Fruit fly (Drosophila melanogaster) whole organism, pupa: ENCODE data around the gene EndoGI.

Source experiments
- CG10348 ChIP-seq: fragments of 200-800 bp; sonication (Bioruptor generic); IDR thresholded peaks from 2 replicates; pipeline ENCODE4 v1.3.6; 2022; ENCODE audit warnings: missing biosample characterization, missing genetic modification characterization
- CG12605 ChIP-seq: fragments of 200-800 bp; sonication (Bioruptor generic); IDR thresholded peaks from 2 replicates; pipeline ENCODE4 v1.3.6; 2022; ENCODE audit warnings: missing biosample characterization, missing genetic modification characterization
- CG13204 ChIP-seq: fragments of 200-800 bp; sonication (Bioruptor generic); optimal IDR thresholded peaks from 2 replicates; lab custom pipeline; 2018; ENCODE audit warnings: missing biosample characterization, mild to moderate bottlenecking, missing genetic modification characterization, moderate library complexity
- CG14655 ChIP-seq: fragments of 200-800 bp; sonication (Bioruptor generic); optimal IDR thresholded peaks from 3 replicates; lab custom pipeline; 2017; ENCODE audit warnings: mild to moderate bottlenecking, missing biosample characterization, missing genetic modification reagents, missing genetic modification characterization
- CG15710 ChIP-seq: fragments of 200-800 bp; sonication (Bioruptor generic); optimal IDR thresholded peaks from 2 replicates; lab custom pipeline; 2018; ENCODE audit warnings: missing biosample characterization, mild to moderate bottlenecking, missing genetic modification characterization, moderate library complexity
- CG17806 ChIP-seq: fragments of 200-800 bp; sonication (Bioruptor generic); optimal IDR thresholded peaks from 2 replicates; lab custom pipeline; 2018; ENCODE audit warnings: missing biosample characterization, mild to moderate bottlenecking, missing genetic modification characterization, moderate library complexity
- CG32121 ChIP-seq: fragments of 200-800 bp; sonication (Bioruptor generic); IDR thresholded peaks from 2 replicates; pipeline ENCODE4 v1.3.6; 2022; ENCODE audit warnings: missing biosample characterization, missing genetic modification characterization
- CG34367 ChIP-seq: fragments of 200-800 bp; sonication (Bioruptor generic); optimal IDR thresholded peaks from 2 replicates; lab custom pipeline; 2018; ENCODE audit warnings: missing biosample characterization, mild to moderate bottlenecking, missing genetic modification characterization
- CG4496 ChIP-seq: fragments of 200-800 bp; sonication (Bioruptor generic); IDR thresholded peaks from 3 replicates; pipeline ENCODE4 v1.3.6; 2022; ENCODE audit warnings: missing biosample characterization, missing genetic modification characterization
- CG8159 ChIP-seq: fragments of 200-800 bp; sonication (Bioruptor generic); optimal IDR thresholded peaks from 3 replicates; lab custom pipeline; 2018; ENCODE audit warnings: missing biosample characterization, mild to moderate bottlenecking, missing genetic modification characterization, moderate library complexity
- CG8301 ChIP-seq: fragments of 200-800 bp; sonication (Bioruptor generic); optimal IDR thresholded peaks from 2 replicates; lab custom pipeline; 2018; ENCODE audit warnings: missing biosample characterization, mild to moderate bottlenecking, missing genetic modification characterization
- CG9948 ChIP-seq: fragments of 200-800 bp; sonication (Bioruptor generic); optimal IDR thresholded peaks from 2 replicates; lab custom pipeline; 2018; ENCODE audit warnings: missing biosample characterization, mild to moderate bottlenecking, missing genetic modification characterization, moderate library complexity
- D1 ChIP-seq: fragments of 200-800 bp; sonication (Bioruptor generic); optimal IDR thresholded peaks from 2 replicates; lab custom pipeline; 2018; ENCODE audit warnings: missing biosample characterization, mild to moderate bottlenecking, missing genetic modification characterization, moderate library complexity
- EcR ChIP-seq: fragments of 200-800 bp; sonication (Bioruptor generic); optimal IDR thresholded peaks from 3 replicates; lab custom pipeline; 2019; ENCODE audit warnings: missing biosample characterization, missing genetic modification characterization, mild to moderate bottlenecking, moderate library complexity, missing genetic modification reagents
- Ets98B ChIP-seq: fragments of 200-800 bp; sonication (Bioruptor generic); IDR thresholded peaks from 2 replicates; pipeline ENCODE4 v1.3.6; 2022; ENCODE audit warnings: missing biosample characterization, missing genetic modification characterization
- Pif1A ChIP-seq: fragments of 200-800 bp; sonication (Bioruptor generic); optimal IDR thresholded peaks from 3 replicates; lab custom pipeline; 2016; ENCODE audit warnings: missing biosample characterization, missing genetic modification characterization
- Pif1B ChIP-seq: fragments of 200-800 bp; sonication (Bioruptor generic); optimal IDR thresholded peaks from 3 replicates; lab custom pipeline; 2016; ENCODE audit warnings: missing biosample characterization, missing genetic modification characterization
- Snoo ChIP-seq: fragments of 200-800 bp; sonication (Bioruptor generic); optimal IDR thresholded peaks from 3 replicates; lab custom pipeline; 2017; ENCODE audit warnings: missing biosample characterization, mild to moderate bottlenecking, missing genetic modification characterization, inconsistent platforms
- fd96Ca ChIP-seq: fragments of 200-800 bp; sonication (Bioruptor generic); IDR thresholded peaks from 3 replicates; pipeline ENCODE4 v1.3.6; 2022; ENCODE audit warnings: missing biosample characterization, missing genetic modification characterization
- gl ChIP-seq: fragments of 200-800 bp; sonication (Bioruptor generic); optimal IDR thresholded peaks from 2 replicates; lab custom pipeline; 2018; ENCODE audit warnings: missing biosample characterization, mild to moderate bottlenecking, missing genetic modification characterization
- rn ChIP-seq: fragments of 200-800 bp; sonication (Bioruptor generic); IDR thresholded peaks from 2 replicates; pipeline ENCODE4 v1.3.6; 2022; ENCODE audit warnings: missing biosample characterization, missing genetic modification characterization

The EndoGI gene

DNA sequence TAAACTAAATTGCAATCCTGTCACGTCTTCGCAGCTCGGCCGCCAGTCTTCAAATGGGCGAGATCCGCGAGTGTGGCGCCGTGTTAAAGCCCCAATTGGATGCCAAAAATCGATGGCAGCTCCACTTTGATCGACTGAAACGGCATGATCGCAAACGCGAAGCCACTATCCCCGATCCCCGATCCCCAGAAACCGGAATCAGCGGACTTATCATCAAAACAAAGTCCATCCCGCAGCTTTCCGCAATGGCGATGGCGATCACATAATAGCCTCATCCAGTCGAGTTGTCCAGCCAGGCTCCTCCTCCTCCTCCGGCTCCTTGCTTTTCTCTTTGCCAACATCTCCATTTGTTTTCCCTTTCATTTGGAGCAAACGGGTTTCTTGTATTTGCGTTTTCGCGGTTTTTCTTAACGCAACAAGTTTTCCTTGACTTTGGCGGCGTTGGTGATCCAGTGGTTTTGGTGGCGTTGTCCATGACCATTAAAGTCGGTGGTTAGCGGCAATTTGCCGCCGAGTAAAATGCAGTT lies 35.5 kb downstream of the EndoGI start, which contains the start of gene CG13258:
Gene CG13258 (minus strand): TSS at position 51 of the 527 bp plus-strand sequence.
- TF ChIP-seq CG34367 (tag; lab: Kevin White, UChicago) (no peak), Ets98B (GFP tag; lab: Robert Waterston, UW) (peak; percentile 16; the same call in 1 of the 2 replicates)

- TF ChIP-seq CG17806, result no peak
- TF ChIP-seq Snoo (tag; lab: Kevin White, UChicago), result no peak
- TF ChIP-seq CG13204 (GFP tag; lab: Kevin White, UChicago), result no peak
- no peak for TF ChIP-seq CG12605 (GFP tag; lab: Robert Waterston, UW)
- TF ChIP-seq CG8159 (tag; lab: Kevin White, UChicago), result no peak
- no peak for TF ChIP-seq D1 (tag; lab: Kevin White, UChicago)
- TF ChIP-seq EcR (GFP tag; lab: Kevin White, UChicago), result no peak
- no peak for TF ChIP-seq Ets98B (GFP tag; lab: Robert Waterston, UW)
- TF ChIP-seq Pif1B (GFP tag; lab: Kevin White, UChicago), result no peak
- TF ChIP-seq CG14655 (GFP tag; lab: Kevin White, UChicago), result no peak
- no peak for TF ChIP-seq rn (GFP tag; lab: Robert Waterston, UW)
- TF ChIP-seq CG34367 (tag; lab: Kevin White, UChicago), result no peak
- no peak for TF ChIP-seq CG10348 (GFP tag; lab: Robert Waterston, UW)
Observed at dm6 chr2L:16293703-16294233, 36.3 kb downstream of the EndoGI start, which contains the start of gene Cyp303a1. Gene Cyp303a1 (plus strand): TSS chr2L:16294183.

dm6 chr2L:16299466-16300311 lies 42.2 kb downstream of the EndoGI start, which contains the start of the genes heix and CG17328:
Gene heix (minus strand): TSS chr2L:16299858.
Gene CG17328 (plus strand): TSS chr2L:16299943.
- no peak for TF ChIP-seq CG14655 (GFP tag; lab: Kevin White, UChicago)
- TF ChIP-seq CG9948, result peak; percentile 59
- no peak for TF ChIP-seq CG12605 (GFP tag; lab: Robert Waterston, UW)
- peak; percentile 64 for TF ChIP-seq Snoo (tag; lab: Kevin White, UChicago)
- no peak for TF ChIP-seq D1 (tag; lab: Kevin White, UChicago)
- 0 out of 2 replicates have a peak, but pooled peaks have one; percentile 16 for TF ChIP-seq CG10348 (GFP tag; lab: Robert Waterston, UW)
- peak; percentile 56 for TF ChIP-seq CG34367 (tag; lab: Kevin White, UChicago)
- TF ChIP-seq CG8301, result peak; percentile 59
- no peak for TF ChIP-seq gl
- TF ChIP-seq CG17806, result peak; percentile 62
- no peak for TF ChIP-seq EcR (GFP tag; lab: Kevin White, UChicago)
- TF ChIP-seq Ets98B (GFP tag; lab: Robert Waterston, UW), result peak; percentile 27; the same call in 1 of the 2 replicates
- TF ChIP-seq CG15710, result peak; percentile 74
- TF ChIP-seq Pif1B (GFP tag; lab: Kevin White, UChicago), result no peak
- TF ChIP-seq CG4496 (GFP tag; lab: Robert Waterston, UW), result peak; percentile 69
- TF ChIP-seq rn (GFP tag; lab: Robert Waterston, UW), result 0 out of 2 replicates have a peak, but pooled peaks have one; percentile 40
- no peak for TF ChIP-seq fd96Ca (GFP tag; lab: Robert Waterston, UW)
- peak; percentile 14; the same call in 1 of the 2 replicates for TF ChIP-seq CG32121 (GFP tag; lab: Robert Waterston, UW)
- peak; percentile 73 for TF ChIP-seq CG8159 (tag; lab: Kevin White, UChicago)
- TF ChIP-seq, all 21 proteins: peak for 12

- TF ChIP-seq Ets98B (GFP tag; lab: Robert Waterston, UW) (no peak), CG13204 (GFP tag; lab: Kevin White, UChicago) (no peak), CG9948 (no peak), CG17806 (no peak), rn (GFP tag; lab: Robert Waterston, UW) (no peak), Pif1B (GFP tag; lab: Kevin White, UChicago) (no peak), gl (no peak), D1 (tag; lab: Kevin White, UChicago) (peak; percentile 58), CG32121 (GFP tag; lab: Robert Waterston, UW) (no peak), Pif1A (no peak), CG4496 (GFP tag; lab: Robert Waterston, UW) (no peak), Snoo (tag; lab: Kevin White, UChicago) (no peak), CG15710 (peak; percentile 34), CG10348 (GFP tag; lab: Robert Waterston, UW) (no peak), fd96Ca (GFP tag; lab: Robert Waterston, UW) (no peak)
- TF ChIP-seq, all 21 proteins: peak for 2
Observed at dm6 chr2L:16302773-16303279, 45.3 kb downstream of the EndoGI start, which contains the start of gene GMF. Gene GMF (minus strand): TSS chr2L:16302954.

DNA sequence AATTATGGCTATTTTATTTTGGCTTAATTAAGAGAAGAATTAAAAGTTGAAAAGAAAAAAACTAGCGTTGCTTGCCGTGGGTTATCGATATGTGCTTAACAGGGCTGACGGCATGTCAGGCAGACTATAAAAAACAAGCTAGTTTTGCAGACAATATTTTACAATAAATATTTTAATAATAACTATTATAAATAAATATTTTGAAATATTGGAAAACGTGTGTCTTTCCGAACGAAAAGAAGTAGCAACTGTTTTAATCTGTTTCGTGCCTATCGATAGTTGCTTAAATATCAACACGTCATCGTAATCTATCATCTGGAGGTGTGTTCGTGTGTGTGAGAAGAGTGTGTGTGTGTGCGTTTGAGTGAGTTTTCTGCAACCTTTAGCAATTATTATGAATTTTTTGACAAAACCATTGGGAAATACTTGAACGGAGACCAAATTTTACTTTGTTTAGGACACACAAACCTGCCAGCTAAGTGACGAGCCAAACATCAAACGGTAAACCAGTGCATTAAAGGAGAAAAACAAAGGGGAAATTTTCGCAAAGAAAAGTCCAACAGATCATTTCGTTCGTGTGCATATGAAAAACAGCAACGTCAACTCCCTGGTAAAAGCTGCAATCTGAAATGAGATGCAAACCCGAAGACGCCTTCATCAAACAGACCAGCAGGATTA lies 49.7 kb downstream of the EndoGI start, which contains the start of the genes CG5861 and Syx5:
Gene CG5861 (minus strand): TSS at position 273 of the 678 bp plus-strand sequence.
Gene Syx5 (plus strand): TSS at position 321 of the 678 bp plus-strand sequence.
- TF ChIP-seq gl (no peak), CG8301 (no peak), D1 (tag; lab: Kevin White, UChicago) (no peak), CG13204 (GFP tag; lab: Kevin White, UChicago) (no peak), fd96Ca (GFP tag; lab: Robert Waterston, UW) (no peak; the same call in 2 of the 3 replicates), CG8159 (tag; lab: Kevin White, UChicago) (no peak), EcR (GFP tag; lab: Kevin White, UChicago) (peak; percentile 0), CG15710 (peak; percentile 42), Pif1B (GFP tag; lab: Kevin White, UChicago) (no peak), CG32121 (GFP tag; lab: Robert Waterston, UW) (peak; percentile 57; the same call in 1 of the 2 replicates), CG10348 (GFP tag; lab: Robert Waterston, UW) (no peak), Snoo (tag; lab: Kevin White, UChicago) (peak; percentile 29), CG4496 (GFP tag; lab: Robert Waterston, UW) (no peak), CG12605 (GFP tag; lab: Robert Waterston, UW) (no peak), CG14655 (GFP tag; lab: Kevin White, UChicago) (no peak), CG34367 (tag; lab: Kevin White, UChicago) (no peak), Pif1A (no peak), Ets98B (GFP tag; lab: Robert Waterston, UW) (peak; percentile 60), CG9948 (peak; percentile 12), rn (GFP tag; lab: Robert Waterston, UW) (peak; percentile 42; the same call in 1 of the 2 replicates), CG17806 (peak; percentile 37)
